Fruit fly (Drosophila melanogaster): ENCODE measurements around the gene GckIII.

Gene GckIII

dm6 chr3R:17059100-17059810, 26.1 kb upstream of the GckIII start (continued):
- TF ChIP-seq CG1603 (tag; optimal IDR thresholded peaks at IDR 0.05) = peak; percentile 18
- TF ChIP-seq CG2712 (tag; optimal IDR thresholded peaks at IDR 0.05) = peak; percentile 4
- TF ChIP-seq CG11085 (GFP tag; IDR thresholded peaks at IDR 0.05) = no peak
- no peak for TF ChIP-seq gce (GFP tag; IDR thresholded peaks at IDR 0.05)
- peak; percentile 52 for TF ChIP-seq ATbp (GFP tag; optimal IDR thresholded peaks at IDR 0.05)
- TF ChIP-seq Ets65A (GFP tag) = peak; percentile 49
- TF ChIP-seq CG15269 (tag; optimal IDR thresholded peaks at IDR 0.05) = no peak
- peak; percentile 38 for TF ChIP-seq CG10979 (tag; optimal IDR thresholded peaks at IDR 0.05)
- no peak for TF ChIP-seq HmgZ (tag; optimal IDR thresholded peaks at IDR 0.05)
- TF ChIP-seq p53 (GFP tag; optimal IDR thresholded peaks at IDR 0.05) = no peak
- no peak for TF ChIP-seq otp (GFP tag; IDR thresholded peaks at IDR 0.05)
- no peak for TF ChIP-seq Dad (GFP tag; optimal IDR thresholded peaks at IDR 0.05)
- TF ChIP-seq CG2129 (GFP tag; IDR thresholded peaks at IDR 0.05; ENCODE audit: partially characterized antibody) = no peak
- no peak for TF ChIP-seq ci (GFP tag; IDR thresholded peaks at IDR 0.05)
- TF ChIP-seq B-H1 (GFP tag; IDR thresholded peaks at IDR 0.05) = no peak
- TF ChIP-seq CG32772 (GFP tag; IDR thresholded peaks at IDR 0.05) = 0 out of 2 replicates have a peak, but pooled peaks have one; percentile 18
- TF ChIP-seq Xrp1 (GFP tag; IDR thresholded peaks at IDR 0.05) = 0 out of 2 replicates have a peak, but pooled peaks have one; percentile 20
- no peak for TF ChIP-seq CG10366 (GFP tag; IDR thresholded peaks at IDR 0.05)
- peak; percentile 7; the same call in 1 of the 2 replicates for TF ChIP-seq gsb (GFP tag; IDR thresholded peaks at IDR 0.05)
- TF ChIP-seq sens (GFP tag) = peak; percentile 90
- TF ChIP-seq PHDP (tag; optimal IDR thresholded peaks at IDR 0.05) = peak; percentile 31
- TF ChIP-seq cg (GFP tag; optimal IDR thresholded peaks at IDR 0.05) = peak; percentile 66
- TF ChIP-seq CG9817 (tag; optimal IDR thresholded peaks at IDR 0.05) = no peak
- TF ChIP-seq Ada2b (GFP tag; IDR thresholded peaks at IDR 0.05) = 0 out of 2 replicates have a peak, but pooled peaks have one; percentile 6
- peak; percentile 36; the same call in 1 of the 2 replicates for TF ChIP-seq Drgx (GFP tag; IDR thresholded peaks at IDR 0.05)
- TF ChIP-seq psq (GFP tag; optimal IDR thresholded peaks at IDR 0.05) = no peak
- TF ChIP-seq Asciz (GFP tag; optimal IDR thresholded peaks at IDR 0.05) = peak; percentile 24
- TF ChIP-seq tup (GFP tag; optimal IDR thresholded peaks at IDR 0.05) = no peak
- peak; percentile 10 for TF ChIP-seq CG7839 (tag; optimal IDR thresholded peaks at IDR 0.05)
- TF ChIP-seq dimm (GFP tag; IDR thresholded peaks at IDR 0.05) = no peak
- no peak for TF ChIP-seq Atf6 (GFP tag; IDR thresholded peaks at IDR 0.05)
- no peak for TF ChIP-seq CG15479 (GFP tag; optimal IDR thresholded peaks at IDR 0.05)
- TF ChIP-seq gcm2 (GFP tag; optimal IDR thresholded peaks at IDR 0.05) = no peak
- peak; percentile 25 for TF ChIP-seq CG18262 (tag; optimal IDR thresholded peaks at IDR 0.05)
- no peak for TF ChIP-seq lmd (GFP tag; IDR thresholded peaks at IDR 0.05)
- no peak for TF ChIP-seq CG18476 (GFP tag; optimal IDR thresholded peaks at IDR 0.05)
- no peak for TF ChIP-seq Sin3A (optimal IDR thresholded peaks at IDR 0.05)
- no peak for TF ChIP-seq CG18011 (GFP tag; optimal IDR thresholded peaks at IDR 0.05)
- no peak for TF ChIP-seq Dip2 (GFP tag; IDR thresholded peaks at IDR 0.05)
- no peak for TF ChIP-seq CG7745 (tag; optimal IDR thresholded peaks at IDR 0.05)
- peak; percentile 54 for TF ChIP-seq Sox102F (GFP tag; optimal IDR thresholded peaks at IDR 0.05)
- peak; percentile 28 for TF ChIP-seq CG8944 (GFP tag; optimal IDR thresholded peaks at IDR 0.05)
- 0 out of 3 replicates have a peak, but pooled peaks have one; percentile 9 for TF ChIP-seq CG17361 (GFP tag; IDR thresholded peaks at IDR 0.05)
- no peak for TF ChIP-seq CG10267 (tag; optimal IDR thresholded peaks at IDR 0.05)
- no peak for TF ChIP-seq btn (GFP tag; optimal IDR thresholded peaks at IDR 0.05)
- TF ChIP-seq CG8388 (GFP tag; optimal IDR thresholded peaks at IDR 0.05) = peak; percentile 8
- no peak for TF ChIP-seq stc (GFP tag; IDR thresholded peaks at IDR 0.05)
- no peak for TF ChIP-seq gt (GFP tag; IDR thresholded peaks at IDR 0.05)
- TF ChIP-seq dmrt99B (tag; optimal IDR thresholded peaks at IDR 0.05) = peak; percentile 35
- peak; percentile 20 for TF ChIP-seq trem (tag; optimal IDR thresholded peaks at IDR 0.05)
